Fruit fly (Drosophila melanogaster): ENCODE data around the gene squ.

- TF ChIP-seq usp (GFP tag; optimal IDR thresholded peaks at IDR 0.05) (no peak), psq (optimal IDR thresholded peaks at IDR 0.05) (no peak), pan (optimal IDR thresholded peaks at IDR 0.05) (no peak), Dll (optimal IDR thresholded peaks at IDR 0.05) (no peak), EcR (GFP tag; optimal IDR thresholded peaks at IDR 0.05) (no peak), CG8478 (optimal IDR thresholded peaks at IDR 0.05) (no peak)
Observed at dm6 chr2L:16713929-16714328, 34.1 kb downstream of the squ start.

Data from whole organism.